Fruit fly (Drosophila melanogaster): ENCODE results near the gene CG8475.

Gene CG8475

DNA sequence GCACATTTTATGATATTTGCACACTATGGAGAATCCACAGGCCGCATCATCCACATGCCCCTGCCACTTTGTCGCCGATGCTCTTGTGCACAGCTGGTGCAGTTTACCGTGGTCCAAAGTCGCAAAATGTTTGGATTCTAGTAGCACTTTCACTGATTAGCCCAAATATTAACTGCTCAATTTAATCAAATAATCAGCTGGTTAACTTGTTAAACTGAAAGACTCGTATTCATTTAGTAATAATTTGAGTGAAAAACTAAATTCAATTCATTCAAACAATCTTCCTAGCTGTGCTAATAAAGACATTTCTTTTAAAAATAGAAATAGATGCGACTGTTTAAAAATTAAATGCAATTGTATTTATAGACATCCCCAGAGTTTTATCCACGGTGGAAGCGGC is 28.6 kb downstream of the CG8475 start:
- TF ChIP-seq CG11762 (GFP tag; optimal IDR thresholded peaks at IDR 0.05; ENCODE audit: insufficient read depth) (no peak), CG31627 (GFP tag; optimal IDR thresholded peaks at IDR 0.05) (no peak), esn (GFP tag; optimal IDR thresholded peaks at IDR 0.05) (no peak), Eip78C (GFP tag) (peak; percentile 56), CG10631 (GFP tag; optimal IDR thresholded peaks at IDR 0.05) (no peak), CG34406 (GFP tag; optimal IDR thresholded peaks at IDR 0.05) (no peak), svp (GFP tag) (no peak), CG16779 (tag; optimal IDR thresholded peaks at IDR 0.05) (no peak), CG3919 (GFP tag; optimal IDR thresholded peaks at IDR 0.05) (no peak), topi (GFP tag; optimal IDR thresholded peaks at IDR 0.05) (no peak), Met (GFP tag; optimal IDR thresholded peaks at IDR 0.05) (no peak), CG11294 (GFP tag; IDR thresholded peaks at IDR 0.05) (no peak), CG8119 (GFP tag; IDR thresholded peaks at IDR 0.05) (peak; percentile 38; the same call in 2 of the 3 replicates), CG8632 (GFP tag; optimal IDR thresholded peaks at IDR 0.05) (no peak), CG8319 (GFP tag; optimal IDR thresholded peaks at IDR 0.05) (no peak), spab (GFP tag; optimal IDR thresholded peaks at IDR 0.05) (no peak), Sox14 (GFP tag; optimal IDR thresholded peaks at IDR 0.05) (no peak), acj6 (GFP tag; optimal IDR thresholded peaks at IDR 0.05) (no peak), CG11902 (GFP tag; optimal IDR thresholded peaks at IDR 0.05) (no peak), Sox15 (GFP tag; optimal IDR thresholded peaks at IDR 0.05) (no peak), fd59A (GFP tag; optimal IDR thresholded peaks at IDR 0.05) (no peak), eg (GFP tag; IDR thresholded peaks at IDR 0.05) (peak; percentile 49; the same call in 2 of the 3 replicates), Blimp-1 (GFP tag; optimal IDR thresholded peaks at IDR 0.05) (no peak), vri (GFP tag; optimal IDR thresholded peaks at IDR 0.05) (no peak), net (GFP tag; optimal IDR thresholded peaks at IDR 0.05) (peak; percentile 40), fkh (GFP tag; optimal IDR thresholded peaks at IDR 0.05) (no peak), Hr38 (GFP tag; optimal IDR thresholded peaks at IDR 0.05) (no peak), ss (GFP tag; optimal IDR thresholded peaks at IDR 0.05) (no peak), CG6163 (GFP tag; IDR thresholded peaks at IDR 0.05) (0 out of 3 replicates have a peak, but pooled peaks have one; percentile 35), OdsH (GFP tag; optimal IDR thresholded peaks at IDR 0.05) (no peak), salr (GFP tag; optimal IDR thresholded peaks at IDR 0.05) (no peak), CG32006 (GFP tag; optimal IDR thresholded peaks at IDR 0.05) (peak; percentile 64), Smox (GFP tag; optimal IDR thresholded peaks at IDR 0.05) (no peak), Ets96B (tag; optimal IDR thresholded peaks at IDR 0.05) (no peak), Sox102F (GFP tag; optimal IDR thresholded peaks at IDR 0.05) (no peak), dac (GFP tag; optimal IDR thresholded peaks at IDR 0.05) (no peak), Eip93F (GFP tag; optimal IDR thresholded peaks at IDR 0.05) (no peak), pdm3 (GFP tag; optimal IDR thresholded peaks at IDR 0.05) (peak; percentile 16), Hr4 (GFP tag; optimal IDR thresholded peaks at IDR 0.05) (peak; percentile 53), lz (GFP tag; optimal IDR thresholded peaks at IDR 0.05) (no peak), fd85E (GFP tag; optimal IDR thresholded peaks at IDR 0.05) (no peak), CG6276 (GFP tag; optimal IDR thresholded peaks at IDR 0.05) (no peak), CG6808 (GFP tag; optimal IDR thresholded peaks at IDR 0.05) (no peak), CG15336 (GFP tag; IDR thresholded peaks at IDR 0.05) (peak; percentile 47)

Data from whole organism, prepupa.